Worm (Caenorhabditis elegans) whole organism, early embryonic: Measurements from ENCODE around the gene srd-8.

Experiments used
- B0310.2 ChIP-seq: sonication (generic microtip); optimal IDR thresholded peaks from 2 replicates; lab custom pipeline; 2016; ENCODE audit warnings: mild to moderate bottlenecking, missing genetic modification characterization, missing compliant biosample characterization
- F13C5.2 ChIP-seq: sonication (generic microtip); optimal IDR thresholded peaks from 2 replicates; lab custom pipeline; 2017; ENCODE audit warnings: mild to moderate bottlenecking, missing genetic modification characterization, inconsistent platforms, missing compliant biosample characterization
- aly-1 ChIP-seq: sonication (generic microtip); optimal IDR thresholded peaks from 2 replicates; lab custom pipeline; 2016; ENCODE audit warnings: missing genetic modification characterization, missing compliant biosample characterization
- ama-1 ChIP-seq: fragments of 150-350 bp; optimal IDR thresholded peaks from 2 replicates; lab custom pipeline; 2014
- ceh-13 ChIP-seq: fragments of 200-800 bp; sonication (Bioruptor generic); optimal IDR thresholded peaks from 2 replicates; lab custom pipeline; 2018; ENCODE audit warnings: mild to moderate bottlenecking, missing genetic modification characterization, missing compliant biosample characterization
- ceh-36 ChIP-seq: sonication (generic microtip); optimal IDR thresholded peaks from 2 replicates; lab custom pipeline; 2016; ENCODE audit warnings: missing genetic modification characterization, inconsistent platforms, missing compliant biosample characterization
- ets-7 ChIP-seq: sonication (generic microtip); optimal IDR thresholded peaks from 2 replicates; lab custom pipeline; 2016; ENCODE audit warnings: missing genotype, missing genetic modification characterization, missing compliant biosample characterization
- flt-1 ChIP-seq: fragments of 200-800 bp; sonication (Bioruptor generic); IDR thresholded peaks from 2 replicates; pipeline ENCODE4 v1.3.6; 2022; ENCODE audit warnings: missing genetic modification characterization, missing compliant biosample characterization
- hmbx-1 ChIP-seq: sonication (generic microtip); optimal IDR thresholded peaks from 2 replicates; lab custom pipeline; 2016; ENCODE audit warnings: mild to moderate bottlenecking, missing genetic modification characterization, missing compliant biosample characterization
- hmg-4 ChIP-seq: fragments of 200-800 bp; sonication (Bioruptor generic); optimal IDR thresholded peaks from 2 replicates; lab custom pipeline; 2018; ENCODE audit warnings: mild to moderate bottlenecking, missing genetic modification characterization, missing compliant biosample characterization
- hnd-1 ChIP-seq: sonication (generic microtip); optimal IDR thresholded peaks from 2 replicates; lab custom pipeline; 2016; ENCODE audit warnings: missing genetic modification characterization, missing compliant biosample characterization
- pes-1 ChIP-seq: fragments of 200-800 bp; sonication (Bioruptor generic); IDR thresholded peaks from 2 replicates; pipeline ENCODE4 v1.3.6; 2022; ENCODE audit warnings: missing genetic modification reagents, missing genetic modification characterization, missing compliant biosample characterization
- scrt-1 ChIP-seq: fragments of 200-800 bp; sonication (Bioruptor generic); IDR thresholded peaks from 2 replicates; pipeline ENCODE4 v1.3.6; 2022; ENCODE audit warnings: missing genetic modification characterization, missing compliant biosample characterization
- sea-1 ChIP-seq: fragments of 200-800 bp; sonication (Bioruptor generic); conservative IDR thresholded peaks from 2 replicates; pipeline ENCODE4 v1.3.6; 2022; ENCODE audit warnings: missing genetic modification characterization, missing compliant biosample characterization
- tbx-11 ChIP-seq: fragments of 200-800 bp; sonication (Bioruptor generic); IDR thresholded peaks from 2 replicates; pipeline ENCODE4 v1.3.6; 2022; ENCODE audit warnings: missing genetic modification characterization, missing compliant biosample characterization
- tbx-37 ChIP-seq: fragments of 200-800 bp; sonication (Bioruptor generic); conservative IDR thresholded peaks from 2 replicates; pipeline ENCODE4 v1.3.6; 2022; ENCODE audit warnings: missing genetic modification reagents, missing genetic modification characterization, missing compliant biosample characterization
- tra-4 ChIP-seq: sonication (generic microtip); optimal IDR thresholded peaks from 2 replicates; lab custom pipeline; 2017; ENCODE audit warnings: missing genetic modification characterization, missing compliant biosample characterization

Gene srd-8

ce11 chrIV:5664375-5665004 lies 19.1 kb upstream of the srd-8 start, which contains the start of gene bec-1:
TSS of gene bec-1 (minus strand) at chrIV:5664425.
- TF ChIP-seq pes-1 (GFP tag; lab: Robert Waterston, UW) (no peak), ets-7 (tag; lab: Kevin White, UChicago) (no peak), tbx-37 (GFP tag; lab: Robert Waterston, UW) (no peak), aly-1 (no peak), hmbx-1 (no peak), scrt-1 (no peak), tra-4 (tag; lab: Kevin White, UChicago) (no peak), ceh-13 (GFP tag; lab: Kevin White, UChicago) (no peak), hmg-4 (no peak), ama-1 (lab: Kevin White, UChicago) (no peak), sea-1 (GFP tag; lab: Robert Waterston, UW) (no peak), ceh-36 (tag; lab: Kevin White, UChicago) (no peak), tbx-11 (GFP tag; lab: Robert Waterston, UW) (no peak), flt-1 (GFP tag; lab: Robert Waterston, UW) (no peak), B0310.2 (no peak)

DNA sequence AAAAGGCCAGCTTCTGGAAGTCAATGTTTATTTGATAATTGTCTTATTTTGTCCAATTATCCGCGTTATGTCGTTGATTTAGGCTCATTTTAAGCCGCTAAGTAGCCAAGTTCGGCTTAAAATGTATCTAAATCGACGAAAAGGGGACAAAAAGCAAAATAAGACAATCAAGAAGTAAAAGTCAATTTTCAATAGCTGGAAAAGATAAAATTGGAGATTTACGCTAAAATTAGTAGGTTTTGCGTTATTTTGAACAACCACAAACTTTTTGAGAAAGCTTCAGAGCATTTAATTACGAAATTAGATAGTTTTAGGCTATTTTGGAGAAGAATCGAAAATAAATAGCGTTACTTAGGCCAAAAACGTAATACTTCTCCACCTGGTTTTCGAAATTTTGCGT lies 17.5 kb upstream of the srd-8 start:
- TF ChIP-seq hnd-1 (tag; lab: Kevin White, UChicago) (no peak), tra-4 (tag; lab: Kevin White, UChicago) (no peak)

- TF ChIP-seq ets-7 (tag; lab: Kevin White, UChicago) (no peak), aly-1 (no peak), ceh-36 (tag; lab: Kevin White, UChicago) (no peak), pes-1 (GFP tag; lab: Robert Waterston, UW) (no peak), B0310.2 (no peak), hmbx-1 (no peak), tra-4 (tag; lab: Kevin White, UChicago) (no peak), scrt-1 (no peak), hmg-4 (no peak)
Measured at ce11 chrIV:5662073-5662472, 16.7 kb upstream of the srd-8 start.

DNA sequence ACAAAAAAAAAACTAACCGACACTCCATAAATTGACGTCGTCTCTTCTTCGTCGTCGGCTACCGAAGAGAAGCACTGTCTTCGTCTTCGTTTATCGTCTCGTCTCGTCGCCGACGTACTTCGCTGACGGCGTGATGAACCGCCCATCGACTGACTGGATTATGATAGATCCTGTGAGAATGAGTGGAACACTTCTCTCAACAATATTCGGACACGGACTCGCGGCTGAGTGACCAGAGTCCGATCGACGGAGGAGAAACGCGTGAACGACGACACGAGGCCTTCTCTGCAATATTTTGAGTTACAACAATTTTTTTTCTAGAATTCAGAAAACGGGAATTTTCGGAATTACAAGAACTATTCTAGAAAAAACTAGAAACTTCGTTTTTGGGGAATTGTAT lies 14.8 kb upstream of the srd-8 start, which contains the start of gene skn-1:
Gene skn-1, minus strand, starts transcription at position 146 of the 400 bp plus-strand sequence.
- TF ChIP-seq hmg-4 (no peak), F13C5.2 (no peak), hmbx-1 (no peak), ama-1 (lab: Kevin White, UChicago) (no peak), scrt-1 (no peak), ceh-36 (tag; lab: Kevin White, UChicago) (no peak), B0310.2 (no peak)

DNA sequence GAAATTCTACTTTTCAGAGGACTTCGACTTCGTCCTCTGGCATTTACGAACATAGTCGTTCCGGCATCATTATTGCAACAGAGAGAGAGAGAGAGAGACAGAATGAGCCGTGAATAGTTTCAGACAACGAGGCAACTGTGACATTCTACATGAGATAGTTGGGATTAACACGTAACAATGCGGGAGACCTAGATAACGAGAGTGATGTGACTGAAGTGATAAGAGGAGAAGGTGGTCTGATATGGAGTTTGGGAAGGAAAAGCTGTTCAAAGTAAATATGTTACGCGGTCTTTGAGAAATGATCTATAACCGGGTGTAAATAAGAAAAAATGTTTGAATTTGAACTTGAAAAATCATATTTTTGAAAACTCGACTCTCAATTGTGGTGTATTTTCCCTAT lies 14.0 kb upstream of the srd-8 start:
- TF ChIP-seq pes-1 (GFP tag; lab: Robert Waterston, UW) (no peak), ceh-36 (tag; lab: Kevin White, UChicago) (no peak), hnd-1 (tag; lab: Kevin White, UChicago) (no peak), aly-1 (no peak), tbx-11 (GFP tag; lab: Robert Waterston, UW) (no peak), hmg-4 (no peak)

DNA sequence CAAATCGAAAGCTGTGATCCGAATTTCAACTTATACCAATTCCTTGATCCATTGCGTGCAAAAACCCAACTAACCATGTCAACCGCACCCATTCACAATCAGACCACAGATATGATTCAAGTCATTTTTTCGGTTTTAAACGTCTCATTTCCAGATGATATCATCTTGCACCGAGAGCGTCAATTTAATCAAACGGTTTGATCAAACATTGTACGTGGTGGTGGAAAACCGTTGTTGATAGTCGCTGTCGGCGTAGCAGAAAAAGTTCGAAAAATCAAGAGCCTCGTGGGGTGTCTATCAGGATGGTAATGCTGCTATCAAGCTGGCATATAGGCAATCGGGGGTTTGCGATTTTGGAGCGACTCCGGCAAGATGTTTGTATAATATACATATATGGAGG lies 13.5 kb upstream of the srd-8 start:
- no peak for TF ChIP-seq hmbx-1
- no peak for TF ChIP-seq flt-1 (GFP tag; lab: Robert Waterston, UW)
- no peak for TF ChIP-seq ceh-36 (tag; lab: Kevin White, UChicago)
- TF ChIP-seq tbx-37 (GFP tag; lab: Robert Waterston, UW), result no peak
- no peak for TF ChIP-seq sea-1 (GFP tag; lab: Robert Waterston, UW)
- TF ChIP-seq pes-1 (GFP tag; lab: Robert Waterston, UW), result no peak
- no peak for TF ChIP-seq hmg-4
- TF ChIP-seq F13C5.2, result no peak
- TF ChIP-seq hnd-1 (tag; lab: Kevin White, UChicago), result no peak
- TF ChIP-seq ceh-13 (GFP tag; lab: Kevin White, UChicago), result no peak
- TF ChIP-seq aly-1, result no peak
- TF ChIP-seq scrt-1, result no peak
- TF ChIP-seq ets-7 (tag; lab: Kevin White, UChicago), result no peak
- no peak for TF ChIP-seq tbx-11 (GFP tag; lab: Robert Waterston, UW)

DNA sequence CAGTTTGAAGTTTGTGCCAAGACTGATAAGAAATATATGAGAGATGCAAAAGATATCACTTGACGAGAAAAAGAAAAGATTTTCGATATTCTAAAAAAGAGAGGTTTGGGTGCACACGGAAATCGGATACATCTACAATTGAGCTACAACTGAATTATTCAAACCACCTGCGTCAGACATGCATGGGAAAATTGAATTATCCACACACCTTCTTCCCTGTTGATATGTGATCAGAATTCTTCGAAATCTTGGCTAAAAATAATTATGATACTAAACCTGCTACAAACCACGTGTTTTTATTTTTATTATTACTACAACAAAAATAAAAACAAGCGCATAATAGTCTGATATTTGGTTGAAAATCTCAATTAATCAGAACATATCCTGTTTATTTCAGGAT lies 12.8 kb upstream of the srd-8 start:
- TF ChIP-seq hmbx-1 (no peak), ceh-36 (tag; lab: Kevin White, UChicago) (no peak), tra-4 (tag; lab: Kevin White, UChicago) (no peak), scrt-1 (no peak), pes-1 (GFP tag; lab: Robert Waterston, UW) (no peak), F13C5.2 (no peak), ama-1 (lab: Kevin White, UChicago) (no peak), tbx-11 (GFP tag; lab: Robert Waterston, UW) (no peak), B0310.2 (no peak)

ce11 chrIV:5657126-5657666 lies 11.8 kb upstream of the srd-8 start:
- TF ChIP-seq tbx-37 (GFP tag; lab: Robert Waterston, UW) (no peak), pes-1 (GFP tag; lab: Robert Waterston, UW) (no peak), scrt-1 (no peak), flt-1 (GFP tag; lab: Robert Waterston, UW) (no peak), ets-7 (tag; lab: Kevin White, UChicago) (no peak), ama-1 (lab: Kevin White, UChicago) (no peak), ceh-36 (tag; lab: Kevin White, UChicago) (no peak), ceh-13 (GFP tag; lab: Kevin White, UChicago) (no peak), tra-4 (tag; lab: Kevin White, UChicago) (no peak), sea-1 (GFP tag; lab: Robert Waterston, UW) (no peak), B0310.2 (no peak), F13C5.2 (no peak), hnd-1 (tag; lab: Kevin White, UChicago) (no peak)
